Worm (Caenorhabditis elegans) whole organism, L1 larva: Measurements from ENCODE around the gene scl-5.

Experiments
- C16A3.4 ChIP-seq: fragments of 150-350 bp; optimal IDR thresholded peaks from 2 replicates; lab custom pipeline; 2014; ENCODE audit warnings: missing biosample characterization, missing genetic modification characterization
- aly-2 ChIP-seq: fragments of 150-350 bp; optimal IDR thresholded peaks from 2 replicates; lab custom pipeline; 2014; ENCODE audit warnings: missing biosample characterization, missing genetic modification characterization
- blmp-1 ChIP-seq: fragments of 150-350 bp; optimal IDR thresholded peaks from 2 replicates; lab custom pipeline; 2014; ENCODE audit warnings: missing biosample characterization, missing genetic modification characterization
- dpl-1 ChIP-seq, 3 experiments: fragments of 150-350 bp in 2 of 3; sonication (generic microtip) in 1 of 3; optimal IDR thresholded peaks; 2 replicates each; lab custom pipeline; 2014 to 2017; ENCODE audit warnings: missing biosample characterization in 3 of 3, missing genetic modification characterization in 3 of 3, missing genetic modification reagents in 3 of 3
- fkh-10 ChIP-seq: sonication (generic microtip); optimal IDR thresholded peaks from 2 replicates; lab custom pipeline; 2017; ENCODE audit warnings: missing biosample characterization, missing genetic modification reagents, missing genetic modification characterization
- lin-39 ChIP-seq: fragments of 150-350 bp; optimal IDR thresholded peaks from 2 replicates; lab custom pipeline; 2014; ENCODE audit warnings: missing biosample characterization, missing genetic modification reagents, missing genetic modification characterization
- lsy-2 ChIP-seq, 2 experiments: fragments of 150-350 bp; optimal IDR thresholded peaks; 2 replicates each; lab custom pipeline; 2014; ENCODE audit warnings: missing biosample characterization in 2 of 2, missing genetic modification characterization in 2 of 2
- nhr-28 ChIP-seq: fragments of 150-350 bp; optimal IDR thresholded peaks from 2 replicates; lab custom pipeline; 2014; ENCODE audit warnings: missing biosample characterization, missing genetic modification characterization
- nhr-90 ChIP-seq: sonication (generic microtip); optimal IDR thresholded peaks from 2 replicates; lab custom pipeline; 2016; ENCODE audit warnings: mild to moderate bottlenecking, missing genetic modification characterization, missing compliant biosample characterization; ENCODE audit not compliant: poor library complexity
- snpc-4 ChIP-seq: fragments of 150-350 bp; optimal IDR thresholded peaks from 2 replicates; lab custom pipeline; 2014; ENCODE audit warnings: missing biosample characterization, missing genetic modification characterization
- tbx-2 ChIP-seq: sonication (generic microtip); optimal IDR thresholded peaks from 2 replicates; lab custom pipeline; 2016; ENCODE audit warnings: missing genetic modification characterization, missing compliant biosample characterization
- unc-62 ChIP-seq: fragments of 150-350 bp; optimal IDR thresholded peaks from 2 replicates; lab custom pipeline; 2014; ENCODE audit warnings: missing biosample characterization, missing genetic modification reagents, missing genetic modification characterization

DNA sequence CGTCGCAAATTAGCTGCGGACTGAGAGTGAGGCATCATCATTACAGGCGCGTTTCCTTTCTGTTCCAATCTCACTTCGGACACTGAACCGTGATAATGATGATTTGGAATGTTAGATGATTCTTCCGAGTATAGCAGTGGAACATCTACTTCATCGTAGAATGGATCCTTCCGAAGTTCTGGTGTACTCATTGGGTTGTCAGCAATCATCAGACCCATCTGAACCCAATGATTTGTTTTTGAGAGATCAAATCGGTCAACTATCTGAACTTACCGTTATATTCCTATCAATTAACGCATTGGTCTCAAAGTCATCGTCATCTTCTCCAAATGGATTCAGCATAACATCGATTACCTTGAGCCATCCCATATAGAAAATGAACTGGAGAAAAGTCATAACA lies 44.6 kb downstream of the scl-5 start:
- TF ChIP-seq lin-39 (tag; lab: Kevin White, UChicago) (no peak), snpc-4 (tag; lab: Kevin White, UChicago) (no peak), C16A3.4 (tag; lab: Kevin White, UChicago) (no peak), nhr-28 (tag; lab: Kevin White, UChicago) (no peak), unc-62 (no peak), fkh-10 (GFP tag; lab: Kevin White, UChicago) (no peak), nhr-90 (tag; lab: Kevin White, UChicago) (no peak), tbx-2 (no peak), dpl-1 (GFP tag; optimal IDR thresholded peaks at IDR 0.05; lab: Kevin White, UChicago) (no peak), blmp-1 (tag; lab: Kevin White, UChicago) (peak; percentile 2), aly-2 (tag; lab: Kevin White, UChicago) (no peak), lsy-2 (tag; optimal IDR thresholded peaks at IDR 0.05; lab: Kevin White, UChicago) (no peak)
